Fruit fly (Drosophila melanogaster) whole organism, pupa: ENCODE measurements around the gene CG34429.

Source experiments
- CG10348 ChIP-seq: fragments of 200-800 bp; sonication (Bioruptor generic); IDR thresholded peaks from 2 replicates; pipeline ENCODE4 v1.3.6; 2022; ENCODE audit warnings: missing biosample characterization, missing genetic modification characterization
- CG13204 ChIP-seq: fragments of 200-800 bp; sonication (Bioruptor generic); optimal IDR thresholded peaks from 2 replicates; lab custom pipeline; 2018; ENCODE audit warnings: missing biosample characterization, mild to moderate bottlenecking, missing genetic modification characterization, moderate library complexity
- CG14655 ChIP-seq: fragments of 200-800 bp; sonication (Bioruptor generic); optimal IDR thresholded peaks from 3 replicates; lab custom pipeline; 2017; ENCODE audit warnings: mild to moderate bottlenecking, missing biosample characterization, missing genetic modification reagents, missing genetic modification characterization
- CG17806 ChIP-seq: fragments of 200-800 bp; sonication (Bioruptor generic); optimal IDR thresholded peaks from 2 replicates; lab custom pipeline; 2018; ENCODE audit warnings: missing biosample characterization, mild to moderate bottlenecking, missing genetic modification characterization, moderate library complexity
- CG34367 ChIP-seq: fragments of 200-800 bp; sonication (Bioruptor generic); optimal IDR thresholded peaks from 2 replicates; lab custom pipeline; 2018; ENCODE audit warnings: missing biosample characterization, mild to moderate bottlenecking, missing genetic modification characterization
- D1 ChIP-seq: fragments of 200-800 bp; sonication (Bioruptor generic); optimal IDR thresholded peaks from 2 replicates; lab custom pipeline; 2018; ENCODE audit warnings: missing biosample characterization, mild to moderate bottlenecking, missing genetic modification characterization, moderate library complexity
- Snoo ChIP-seq: fragments of 200-800 bp; sonication (Bioruptor generic); optimal IDR thresholded peaks from 3 replicates; lab custom pipeline; 2017; ENCODE audit warnings: missing biosample characterization, mild to moderate bottlenecking, missing genetic modification characterization, inconsistent platforms
- fd96Ca ChIP-seq: fragments of 200-800 bp; sonication (Bioruptor generic); IDR thresholded peaks from 3 replicates; pipeline ENCODE4 v1.3.6; 2022; ENCODE audit warnings: missing biosample characterization, missing genetic modification characterization
- gl ChIP-seq: fragments of 200-800 bp; sonication (Bioruptor generic); optimal IDR thresholded peaks from 2 replicates; lab custom pipeline; 2018; ENCODE audit warnings: missing biosample characterization, mild to moderate bottlenecking, missing genetic modification characterization

DNA sequence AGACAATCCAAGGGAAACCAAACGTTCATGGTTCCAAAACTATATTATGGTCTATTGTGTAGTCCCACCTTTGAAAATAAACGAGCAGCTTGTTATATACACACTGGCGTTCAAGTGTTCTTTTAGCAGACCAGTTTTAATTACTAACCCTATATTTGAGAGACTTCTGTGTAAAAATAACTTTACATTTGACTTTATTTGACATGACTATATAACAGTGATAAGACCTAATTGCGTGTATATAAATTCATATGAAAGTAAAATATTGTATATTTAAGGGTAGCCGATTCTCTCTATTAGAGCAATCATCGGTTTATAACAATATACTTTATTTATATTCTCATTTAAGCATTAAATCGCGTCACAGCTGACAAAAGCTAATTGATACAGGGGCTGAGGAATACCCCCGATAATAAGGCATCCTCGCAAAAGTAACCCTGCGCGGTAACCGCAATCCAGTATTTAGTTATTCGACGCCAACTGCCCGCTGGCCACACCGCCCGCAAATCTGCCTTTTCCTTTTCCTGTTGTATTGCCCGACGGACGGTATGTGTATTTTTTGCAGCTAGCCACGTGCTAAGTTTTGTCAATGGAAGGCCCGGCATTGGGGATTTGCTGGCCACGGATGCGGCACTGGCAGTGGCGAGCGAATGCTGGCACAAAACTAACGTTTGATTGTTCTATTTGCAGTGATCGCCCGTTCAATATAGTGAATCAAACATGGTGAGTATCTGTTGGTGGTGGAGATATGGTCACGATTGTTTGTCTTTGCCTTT lies 21.4 kb upstream of the CG34429 start, which contains the start of gene RpS4:
- TF ChIP-seq fd96Ca (GFP tag; lab: Robert Waterston, UW) (no peak), CG14655 (GFP tag; lab: Kevin White, UChicago) (no peak), Snoo (tag; lab: Kevin White, UChicago) (peak; percentile 96), CG17806 (peak; percentile 47), CG34367 (tag; lab: Kevin White, UChicago) (peak; percentile 87), CG13204 (GFP tag; lab: Kevin White, UChicago) (peak; percentile 92), gl (tag; lab: Kevin White, UChicago) (peak; percentile 86), CG10348 (GFP tag; lab: Robert Waterston, UW) (no peak), D1 (tag; lab: Kevin White, UChicago) (no peak)
